Fruit fly (Drosophila melanogaster): ENCODE measurements around the gene CG4194.
A peak's percentile ranks its signal among the peaks of the same experiment; 100 is the strongest.

Gene CG4194

DNA sequence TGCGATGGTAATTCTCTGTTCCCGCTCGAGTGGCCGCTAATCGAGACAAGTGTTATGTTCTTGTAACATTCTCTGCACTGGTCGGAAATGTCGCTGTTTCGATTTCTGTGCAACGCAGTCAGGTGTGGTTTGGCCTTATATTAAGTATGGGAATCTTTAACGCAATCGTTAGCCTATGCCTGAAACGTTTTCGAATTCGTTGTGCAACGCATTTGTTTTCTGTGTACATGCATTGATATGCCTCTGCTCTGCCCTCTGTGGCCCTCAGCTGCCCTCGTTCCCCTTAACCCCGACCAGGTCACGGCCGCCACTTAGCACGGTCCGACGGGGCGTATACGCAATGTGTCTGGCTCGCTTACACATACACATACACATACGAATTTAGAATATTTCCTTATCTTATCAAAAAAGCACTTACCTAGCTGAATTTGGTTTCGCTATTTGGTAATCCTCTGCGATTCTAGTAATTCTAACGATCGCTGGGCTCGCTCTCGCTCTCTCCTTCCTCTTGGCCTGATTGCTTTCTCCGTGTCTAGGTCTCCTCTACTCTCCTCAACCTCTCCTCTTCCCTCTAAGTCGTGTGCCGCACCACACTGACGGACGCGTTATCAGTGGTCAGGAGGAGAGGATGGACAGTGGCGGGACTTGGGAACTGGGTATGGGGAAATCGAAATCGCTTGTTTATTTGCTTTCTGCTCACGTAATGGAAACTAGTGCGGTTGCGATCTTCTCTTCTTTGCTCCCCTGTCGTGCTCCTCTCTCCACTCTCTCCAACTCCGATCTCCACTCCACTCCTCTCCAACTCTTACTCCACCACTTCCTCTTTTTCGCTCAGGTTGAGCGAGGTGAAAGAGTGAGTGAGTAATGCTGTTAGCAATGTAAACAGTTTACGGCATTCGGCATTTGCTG is 19.4 kb upstream of the CG4194 start (continued):
- TF ChIP-seq Oli (tag; optimal IDR thresholded peaks at IDR 0.05) (no peak), gt (GFP tag; IDR thresholded peaks at IDR 0.05) (no peak), corto (GFP tag; optimal IDR thresholded peaks at IDR 0.05) (no peak), BtbVII (GFP tag; optimal IDR thresholded peaks at IDR 0.05) (no peak), Hey (tag; optimal IDR thresholded peaks at IDR 0.05) (no peak), CG8765 (GFP tag; IDR thresholded peaks at IDR 0.05) (no peak), CG14710 (tag; optimal IDR thresholded peaks at IDR 0.05) (no peak), CG15073 (GFP tag; optimal IDR thresholded peaks at IDR 0.05) (no peak), CoRest (tag; optimal IDR thresholded peaks at IDR 0.05) (no peak), ham (GFP tag; IDR thresholded peaks at IDR 0.05) (no peak), insv (GFP tag; optimal IDR thresholded peaks at IDR 0.05) (no peak), CG4854 (GFP tag; optimal IDR thresholded peaks at IDR 0.05) (no peak), lola (GFP tag; optimal IDR thresholded peaks at IDR 0.05) (no peak), wor (GFP tag; IDR thresholded peaks at IDR 0.05) (no peak), Hr51 (GFP tag; optimal IDR thresholded peaks at IDR 0.05) (no peak), CTCF (GFP tag; optimal IDR thresholded peaks at IDR 0.05) (no peak), Dref (GFP tag; IDR thresholded peaks at IDR 0.05) (0 out of 2 replicates have a peak, but pooled peaks have one; percentile 10), CG17829 (tag; optimal IDR thresholded peaks at IDR 0.05) (no peak), fd3F (GFP tag; optimal IDR thresholded peaks at IDR 0.05) (no peak), cad (GFP tag; optimal IDR thresholded peaks at IDR 0.05) (no peak), usp (GFP tag; optimal IDR thresholded peaks at IDR 0.05) (no peak), gem (tag; optimal IDR thresholded peaks at IDR 0.05) (no peak), CG6813 (GFP tag; optimal IDR thresholded peaks at IDR 0.05) (no peak), lbe (GFP tag; optimal IDR thresholded peaks at IDR 0.05) (no peak), gfzf (GFP tag; optimal IDR thresholded peaks at IDR 0.05) (no peak), nom (GFP tag; optimal IDR thresholded peaks at IDR 0.05) (peak; percentile 4), repo (GFP tag; optimal IDR thresholded peaks at IDR 0.05) (no peak), CG32772 (GFP tag; IDR thresholded peaks at IDR 0.05) (no peak), cg (GFP tag; optimal IDR thresholded peaks at IDR 0.05) (peak; percentile 32), lmd (GFP tag; IDR thresholded peaks at IDR 0.05) (no peak), H15 (GFP tag; IDR thresholded peaks at IDR 0.05) (no peak), CG12391 (tag; optimal IDR thresholded peaks at IDR 0.05) (no peak), org-1 (GFP tag; optimal IDR thresholded peaks at IDR 0.05) (no peak), Mrtf (GFP tag; IDR thresholded peaks at IDR 0.05) (no peak), Usf (GFP tag; optimal IDR thresholded peaks at IDR 0.05) (no peak), CG10431 (GFP tag; optimal IDR thresholded peaks at IDR 0.05) (no peak), CG3407 (GFP tag; optimal IDR thresholded peaks at IDR 0.05) (no peak), CG3163 (GFP tag; optimal IDR thresholded peaks at IDR 0.05) (no peak), Hr78 (GFP tag; optimal IDR thresholded peaks at IDR 0.05) (peak in 1 of 2 experiments; percentile 97), HHEX (GFP tag; optimal IDR thresholded peaks at IDR 0.05) (peak; percentile 2), pzg (GFP tag; optimal IDR thresholded peaks at IDR 0.05) (no peak), fru (optimal IDR thresholded peaks at IDR 0.05) (no peak), D (optimal IDR thresholded peaks at IDR 0.05) (no peak), D (GFP tag; optimal IDR thresholded peaks at IDR 0.05) (no peak), inv (GFP tag; IDR thresholded peaks at IDR 0.05; ENCODE audit: partially characterized antibody) (no peak), CG2120 (GFP tag; optimal IDR thresholded peaks at IDR 0.05) (no peak), Dip3 (GFP tag; optimal IDR thresholded peaks at IDR 0.05) (no peak), Gsc (GFP tag; IDR thresholded peaks at IDR 0.05) (no peak), dimm (GFP tag; IDR thresholded peaks at IDR 0.05) (no peak), CG10654 (GFP tag; optimal IDR thresholded peaks at IDR 0.05) (no peak)
